Fruit fly (Drosophila melanogaster): ENCODE measurements around the gene CG12111.
A peak's percentile ranks its signal among the peaks of the same experiment; 100 is the strongest.

Gene CG12111

dm6 chrX:8579875-8580274 is 9.1 kb upstream of the CG12111 start:
- no peak for TF ChIP-seq psq (optimal IDR thresholded peaks at IDR 0.05)
- no peak for TF ChIP-seq usp (GFP tag; optimal IDR thresholded peaks at IDR 0.05)
- TF ChIP-seq EcR (GFP tag; optimal IDR thresholded peaks at IDR 0.05): no peak
- TF ChIP-seq CG8478 (optimal IDR thresholded peaks at IDR 0.05): no peak
- no peak for TF ChIP-seq pan (optimal IDR thresholded peaks at IDR 0.05)
- no peak for TF ChIP-seq Dll (optimal IDR thresholded peaks at IDR 0.05)

dm6 chrX:8579097-8579496 is 8.3 kb upstream of the CG12111 start:
- no peak for TF ChIP-seq pan (optimal IDR thresholded peaks at IDR 0.05)
- no peak for TF ChIP-seq EcR (GFP tag; optimal IDR thresholded peaks at IDR 0.05)
- TF ChIP-seq usp (GFP tag; optimal IDR thresholded peaks at IDR 0.05): no peak
- TF ChIP-seq psq (optimal IDR thresholded peaks at IDR 0.05): no peak
- no peak for TF ChIP-seq Dll (optimal IDR thresholded peaks at IDR 0.05)
- no peak for TF ChIP-seq CG8478 (optimal IDR thresholded peaks at IDR 0.05)

DNA sequence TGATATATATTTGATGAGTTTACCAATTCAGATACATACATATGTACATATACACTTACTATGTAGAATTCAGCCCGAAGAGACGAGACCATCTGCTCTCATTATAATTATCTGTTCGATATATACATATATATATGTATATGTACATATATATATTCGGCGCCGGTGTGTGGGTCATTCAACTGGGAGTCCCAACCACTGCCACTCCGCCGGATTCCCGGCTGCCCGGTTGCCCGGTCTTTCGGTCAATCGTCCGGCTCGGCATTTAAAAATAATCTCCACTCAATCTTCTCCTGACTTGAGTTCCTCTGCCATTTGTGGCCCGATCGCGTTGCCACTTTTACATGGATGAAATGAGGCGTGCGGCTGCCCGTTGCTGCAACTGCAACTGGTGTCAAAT is 5.9 kb upstream of the CG12111 start:
- TF ChIP-seq Dll (optimal IDR thresholded peaks at IDR 0.05): no peak
- TF ChIP-seq CG8478 (optimal IDR thresholded peaks at IDR 0.05): no peak
- TF ChIP-seq psq (optimal IDR thresholded peaks at IDR 0.05): no peak
- TF ChIP-seq pan (optimal IDR thresholded peaks at IDR 0.05): no peak
- TF ChIP-seq EcR (GFP tag; optimal IDR thresholded peaks at IDR 0.05): no peak
- no peak for TF ChIP-seq usp (GFP tag; optimal IDR thresholded peaks at IDR 0.05)

dm6 chrX:8574672-8575350 is 4.1 kb upstream of the CG12111 start:
- TF ChIP-seq pan (optimal IDR thresholded peaks at IDR 0.05) (no peak), psq (optimal IDR thresholded peaks at IDR 0.05) (no peak), EcR (GFP tag; optimal IDR thresholded peaks at IDR 0.05) (no peak), CG8478 (optimal IDR thresholded peaks at IDR 0.05) (no peak), usp (GFP tag; optimal IDR thresholded peaks at IDR 0.05) (no peak), Dll (optimal IDR thresholded peaks at IDR 0.05) (no peak)

DNA sequence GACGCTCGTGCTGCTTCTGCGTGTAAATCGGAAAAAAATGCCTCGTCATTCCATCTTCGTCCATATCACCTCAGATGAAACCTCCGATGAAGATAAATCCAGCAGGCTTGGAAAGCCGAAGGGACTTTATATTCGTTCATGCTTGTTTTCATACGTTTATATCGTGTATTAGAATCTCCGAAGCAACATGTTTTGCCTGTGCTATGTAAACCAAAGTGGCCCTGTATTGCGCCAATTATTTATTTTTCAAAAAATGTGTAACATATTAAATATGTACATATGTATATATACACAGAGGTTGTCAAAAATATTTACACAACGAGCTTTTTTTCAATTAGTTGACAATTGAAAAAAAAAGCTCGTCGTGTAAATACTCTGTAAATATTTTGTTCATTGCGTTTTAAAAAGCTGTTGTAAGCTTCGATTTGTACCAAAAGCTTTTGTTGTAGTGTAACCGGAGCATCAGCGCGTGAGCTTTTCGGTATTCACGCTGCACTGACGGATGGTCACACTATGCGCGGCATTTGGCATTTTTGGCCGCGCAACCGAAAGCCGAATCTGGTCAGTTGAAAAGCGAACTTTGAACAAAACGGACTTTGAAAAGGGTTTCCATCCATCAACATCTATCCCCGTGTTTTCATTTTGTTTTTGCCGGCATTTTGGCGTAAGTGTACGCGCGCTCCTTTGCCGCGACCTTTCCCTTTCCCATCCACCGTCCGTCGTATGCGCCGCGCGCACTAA is 3.2 kb upstream of the CG12111 start, which contains the start of gene CG12065:
TSS of gene CG12065 (plus strand) at position 563 of the 741 bp plus-strand sequence.
- TF ChIP-seq pan (optimal IDR thresholded peaks at IDR 0.05): no peak
- no peak for TF ChIP-seq psq (optimal IDR thresholded peaks at IDR 0.05)
- TF ChIP-seq Dll (optimal IDR thresholded peaks at IDR 0.05): no peak
- TF ChIP-seq CG8478 (optimal IDR thresholded peaks at IDR 0.05): no peak
- TF ChIP-seq EcR (GFP tag; optimal IDR thresholded peaks at IDR 0.05): no peak
- TF ChIP-seq usp (GFP tag; optimal IDR thresholded peaks at IDR 0.05): no peak

DNA sequence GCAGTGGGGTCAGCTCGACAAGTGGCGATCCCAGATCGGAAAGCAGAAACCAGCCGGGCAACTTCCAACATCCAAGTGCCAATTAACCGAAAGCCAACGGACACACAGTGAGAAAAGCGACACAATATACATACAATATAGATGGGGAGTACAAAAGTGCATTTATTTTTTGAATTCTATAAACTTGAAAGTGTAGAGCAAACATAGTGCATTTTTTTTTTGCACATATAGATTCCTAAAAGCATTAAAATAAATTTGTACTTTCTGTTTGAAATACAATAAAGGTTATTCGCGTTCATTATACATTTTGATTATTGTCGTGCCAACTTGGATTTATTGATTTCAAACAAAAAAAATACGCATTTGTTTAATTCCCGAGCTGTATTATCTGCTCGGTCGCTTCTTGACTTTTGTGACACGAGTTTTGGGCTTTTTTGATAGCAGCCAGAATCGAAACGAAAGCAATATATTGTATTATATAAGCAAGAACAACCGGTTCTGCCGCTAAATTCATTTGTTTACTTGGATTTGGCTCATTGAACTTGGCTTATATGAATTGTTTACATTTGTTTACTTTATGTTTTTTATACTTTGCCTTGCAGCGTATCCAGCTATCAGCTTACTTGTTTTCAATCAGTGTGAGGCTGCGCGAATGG is 2.3 kb upstream of the CG12111 start, which contains the start of gene spirit:
TSS of gene spirit (minus strand) at position 655 of the 656 bp plus-strand sequence.
- TF ChIP-seq usp (GFP tag; optimal IDR thresholded peaks at IDR 0.05): no peak
- no peak for TF ChIP-seq pan (optimal IDR thresholded peaks at IDR 0.05)
- no peak for TF ChIP-seq CG8478 (optimal IDR thresholded peaks at IDR 0.05)
- TF ChIP-seq psq (optimal IDR thresholded peaks at IDR 0.05): no peak
- no peak for TF ChIP-seq Dll (optimal IDR thresholded peaks at IDR 0.05)
- TF ChIP-seq EcR (GFP tag; optimal IDR thresholded peaks at IDR 0.05): no peak

dm6 chrX:8571936-8572335 is 1.2 kb upstream of the CG12111 start:
- TF ChIP-seq pan (optimal IDR thresholded peaks at IDR 0.05): no peak
- no peak for TF ChIP-seq psq (optimal IDR thresholded peaks at IDR 0.05)
- TF ChIP-seq CG8478 (optimal IDR thresholded peaks at IDR 0.05): no peak
- no peak for TF ChIP-seq usp (GFP tag; optimal IDR thresholded peaks at IDR 0.05)
- TF ChIP-seq EcR (GFP tag; optimal IDR thresholded peaks at IDR 0.05): no peak
- no peak for TF ChIP-seq Dll (optimal IDR thresholded peaks at IDR 0.05)

- TF ChIP-seq EcR (GFP tag; optimal IDR thresholded peaks at IDR 0.05) (no peak), psq (optimal IDR thresholded peaks at IDR 0.05) (no peak), usp (GFP tag; optimal IDR thresholded peaks at IDR 0.05) (no peak), Dll (optimal IDR thresholded peaks at IDR 0.05) (no peak), CG8478 (optimal IDR thresholded peaks at IDR 0.05) (no peak), pan (optimal IDR thresholded peaks at IDR 0.05) (no peak)
Observed at dm6 chrX:8569639-8570038, 1.1 kb downstream of the CG12111 start.

DNA sequence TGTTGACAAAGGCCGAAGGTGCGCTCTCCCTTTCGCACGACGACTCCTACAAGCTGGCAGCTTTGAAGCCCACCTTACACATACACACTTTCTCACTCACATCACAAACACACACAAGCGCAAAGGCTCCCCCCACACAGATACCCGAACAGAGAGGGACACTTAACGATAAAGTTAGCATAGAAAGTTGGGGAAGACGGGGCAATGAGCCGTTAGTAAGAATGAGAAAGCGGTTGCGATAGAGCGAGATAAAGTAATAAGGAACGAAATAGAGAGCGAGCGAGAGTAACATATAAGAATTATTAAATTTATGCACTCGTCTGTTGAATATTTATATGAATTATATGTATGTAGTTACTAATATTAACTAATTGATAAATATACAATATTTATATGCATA is 1.7 kb downstream of the CG12111 start:
- TF ChIP-seq EcR (GFP tag; optimal IDR thresholded peaks at IDR 0.05): no peak
- no peak for TF ChIP-seq CG8478 (optimal IDR thresholded peaks at IDR 0.05)
- TF ChIP-seq pan (optimal IDR thresholded peaks at IDR 0.05): no peak
- no peak for TF ChIP-seq Dll (optimal IDR thresholded peaks at IDR 0.05)
- no peak for TF ChIP-seq psq (optimal IDR thresholded peaks at IDR 0.05)
- TF ChIP-seq usp (GFP tag; optimal IDR thresholded peaks at IDR 0.05): no peak

- no peak for TF ChIP-seq EcR (GFP tag; optimal IDR thresholded peaks at IDR 0.05)
- TF ChIP-seq Dll (optimal IDR thresholded peaks at IDR 0.05): peak; percentile 54
- no peak for TF ChIP-seq pan (optimal IDR thresholded peaks at IDR 0.05)
- peak; percentile 46 for TF ChIP-seq CG8478 (optimal IDR thresholded peaks at IDR 0.05)
Observed at dm6 chrX:8561404-8562397, 9.0 kb downstream of the CG12111 start.
